Worm (Caenorhabditis elegans): ENCODE measurements around the gene Y105C5A.1.

ce11 chrIV:15593078-15593477, 28.9 kb upstream of the Y105C5A.1 start:
- TF ChIP-seq pbrm-1 (GFP tag; IDR thresholded peaks at IDR 0.05), result no peak
- no peak for TF ChIP-seq athp-1 (tag; optimal IDR thresholded peaks at IDR 0.05)
- TF ChIP-seq C06A6.2 (GFP tag; conservative IDR thresholded peaks at IDR 0.05), result no peak
- TF ChIP-seq B0336.3 (GFP tag; IDR thresholded peaks at IDR 0.05), result no peak
- TF ChIP-seq K11D2.4 (GFP tag; IDR thresholded peaks at IDR 0.05), result no peak
- no peak for TF ChIP-seq fkh-3 (tag; optimal IDR thresholded peaks at IDR 0.05)
- no peak for TF ChIP-seq nfya-1 (tag; optimal IDR thresholded peaks at IDR 0.05; ENCODE audit: borderline replicate concordance, insufficient read depth)
- no peak for TF ChIP-seq ama-1 (optimal IDR thresholded peaks at IDR 0.05)
- TF ChIP-seq ama-1 (GFP tag; optimal IDR thresholded peaks at IDR 0.05), result no peak
- no peak for TF ChIP-seq F22D6.2 (tag; optimal IDR thresholded peaks at IDR 0.05)
- TF ChIP-seq ekl-4 (GFP tag; IDR thresholded peaks at IDR 0.05), result no peak
- TF ChIP-seq pha-4 (tag; optimal IDR thresholded peaks at IDR 0.05), result no peak
- no peak for TF ChIP-seq somi-1 (GFP tag; optimal IDR thresholded peaks at IDR 0.05)

Data from whole organism, young adult.